Fruit fly (Drosophila melanogaster) whole organism, adult: ENCODE results near the gene CG5567.
"Not testable (repeated sequence)": the region's sequence is repeated elsewhere in the genome, so short reads cannot be mapped to it uniquely, and the experiment has no call there.

Source experiments
- CG11617 ChIP-seq: fragments of 200-800 bp; sonication (Bioruptor generic); optimal IDR thresholded peaks from 2 replicates; lab custom pipeline; 2017; ENCODE audit warnings: mild to moderate bottlenecking, missing biosample characterization, missing genetic modification reagents, missing genetic modification characterization
- CG12768 ChIP-seq: fragments of 200-800 bp; sonication (Bioruptor generic); optimal IDR thresholded peaks from 2 replicates; lab custom pipeline; 2017; ENCODE audit warnings: missing biosample characterization, missing genetic modification characterization, mild to moderate bottlenecking, moderate library complexity, missing genetic modification reagents
- CG14711 ChIP-seq: fragments of 200-800 bp; sonication (Bioruptor generic); optimal IDR thresholded peaks from 2 replicates; lab custom pipeline; 2018; ENCODE audit warnings: missing biosample characterization, mild to moderate bottlenecking, missing genetic modification characterization, moderate library complexity
- CG1620 ChIP-seq: fragments of 200-800 bp; sonication (Bioruptor generic); optimal IDR thresholded peaks from 2 replicates; lab custom pipeline; 2016; ENCODE audit warnings: missing biosample characterization, missing genetic modification characterization
- CG33017 ChIP-seq: fragments of 200-800 bp; sonication (Bioruptor generic); optimal IDR thresholded peaks from 2 replicates; lab custom pipeline; 2018; ENCODE audit warnings: missing biosample characterization, mild to moderate bottlenecking, missing genetic modification characterization, moderate library complexity
- CG5204 ChIP-seq: fragments of 200-800 bp; sonication (Bioruptor generic); optimal IDR thresholded peaks from 2 replicates; lab custom pipeline; 2016; ENCODE audit warnings: missing biosample characterization, missing genetic modification characterization
- CG7045 ChIP-seq: fragments of 200-800 bp; sonication (Bioruptor generic); optimal IDR thresholded peaks from 2 replicates; lab custom pipeline; 2017; ENCODE audit warnings: missing biosample characterization, mild to moderate bottlenecking, missing genetic modification characterization
- CG7101 ChIP-seq: fragments of 200-800 bp; sonication (Bioruptor generic); optimal IDR thresholded peaks from 2 replicates; lab custom pipeline; 2018; ENCODE audit warnings: missing biosample characterization, mild to moderate bottlenecking, missing genetic modification characterization, moderate library complexity
- Clk ChIP-seq: fragments of 200-800 bp; sonication (Bioruptor generic); optimal IDR thresholded peaks from 2 replicates; lab custom pipeline; 2017; ENCODE audit warnings: missing biosample characterization, missing genetic modification characterization
- Crg-1 ChIP-seq: fragments of 200-800 bp; sonication (Bioruptor generic); optimal IDR thresholded peaks from 2 replicates; lab custom pipeline; 2016; ENCODE audit warnings: missing biosample characterization, missing genetic modification characterization
- Hr96 ChIP-seq: fragments of 200-800 bp; sonication (Bioruptor generic); optimal IDR thresholded peaks from 2 replicates; lab custom pipeline; 2016; ENCODE audit warnings: missing biosample characterization, missing genetic modification characterization
- Mnt ChIP-seq: fragments of 200-800 bp; sonication (Bioruptor generic); optimal IDR thresholded peaks from 2 replicates; lab custom pipeline; 2016; ENCODE audit warnings: missing biosample characterization, mild to moderate bottlenecking, missing genetic modification characterization
- bab1 ChIP-seq: fragments of 200-800 bp; sonication (Bioruptor generic); optimal IDR thresholded peaks from 3 replicates; lab custom pipeline; 2019; ENCODE audit warnings: missing biosample characterization, mild to moderate bottlenecking, missing genetic modification characterization, moderate library complexity
- cic ChIP-seq: fragments of 200-800 bp; sonication (Bioruptor generic); optimal IDR thresholded peaks from 2 replicates; lab custom pipeline; 2017; ENCODE audit warnings: missing biosample characterization, mild to moderate bottlenecking, missing genetic modification characterization, moderate library complexity
- cnc ChIP-seq, 2 experiments: fragments of >200 bp; optimal IDR thresholded peaks; 2 replicates each; lab custom pipeline; 2017
- kay ChIP-seq: fragments of 200-800 bp; sonication (Bioruptor generic); peaks from one replicate; lab custom pipeline; 2016; ENCODE audit warnings: missing biosample characterization, missing genetic modification characterization, borderline replicate concordance
- ovo ChIP-seq: fragments of 200-800 bp; sonication (Bioruptor generic); optimal IDR thresholded peaks from 2 replicates; lab custom pipeline; 2016; ENCODE audit warnings: missing biosample characterization, missing genetic modification characterization
- pad ChIP-seq: fragments of 200-800 bp; sonication (Bioruptor generic); optimal IDR thresholded peaks from 3 replicates; lab custom pipeline; 2017; ENCODE audit warnings: missing biosample characterization, missing genetic modification characterization, mild to moderate bottlenecking, moderate library complexity, missing genetic modification reagents
- tj ChIP-seq: fragments of 200-800 bp; sonication (Bioruptor generic); optimal IDR thresholded peaks from 3 replicates; lab custom pipeline; 2017; ENCODE audit warnings: missing biosample characterization, mild to moderate bottlenecking, missing genetic modification characterization, moderate library complexity
- toe ChIP-seq: fragments of 200-800 bp; sonication (Bioruptor generic); optimal IDR thresholded peaks from 2 replicates; lab custom pipeline; 2016; ENCODE audit warnings: missing biosample characterization, missing genetic modification characterization

The CG5567 gene

dm6 chr3L:17858174-17858573 is 14.8 kb upstream of the CG5567 start, which contains the start of gene CG34002:
CG34002 (plus strand) TSS chr3L:17858474.
- TF ChIP-seq CG5204 (GFP tag; lab: Kevin White, UChicago); toe (GFP tag; lab: Kevin White, UChicago); CG33017 (tag; lab: Kevin White, UChicago): not testable (repeated sequence)

- TF ChIP-seq CG33017 (tag; lab: Kevin White, UChicago) (peak; percentile 80), kay (GFP tag; lab: Kevin White, UChicago) (no peak), bab1 (GFP tag; lab: Kevin White, UChicago) (peak; percentile 77), Mnt (GFP tag; lab: Kevin White, UChicago) (peak; percentile 57), CG1620 (GFP tag; lab: Kevin White, UChicago) (peak; percentile 3), CG12768 (GFP tag; lab: Kevin White, UChicago) (peak; percentile 74), CG5204 (GFP tag; lab: Kevin White, UChicago) (peak; percentile 54), ovo (GFP tag; lab: Kevin White, UChicago) (peak; percentile 16), tj (peak; percentile 64), cic (GFP tag; lab: Kevin White, UChicago) (no peak), cnc (optimal IDR thresholded peaks at IDR 0.05; lab: Kevin White, UChicago) (no peak), toe (GFP tag; lab: Kevin White, UChicago) (peak; percentile 61), CG7045 (GFP tag; lab: Kevin White, UChicago) (peak; percentile 81), Clk (peak; percentile 7), Crg-1 (GFP tag; lab: Kevin White, UChicago) (peak; percentile 32), CG11617 (GFP tag; lab: Kevin White, UChicago) (peak; percentile 92), CG7101 (peak; percentile 82), Hr96 (peak; percentile 56), CG14711 (tag; lab: Kevin White, UChicago) (peak; percentile 95), pad (GFP tag; lab: Kevin White, UChicago) (peak; percentile 73)
Observed at dm6 chr3L:17856655-17857479, 13.5 kb upstream of the CG5567 start, which contains the start of gene CG5535. CG5535 (minus strand) TSS chr3L:17856794.

- TF ChIP-seq bab1 (GFP tag; lab: Kevin White, UChicago) (peak; percentile 35), CG1620 (GFP tag; lab: Kevin White, UChicago) (no peak), CG14711 (tag; lab: Kevin White, UChicago) (no peak)
Observed at dm6 chr3L:17849517-17849916, 6.2 kb upstream of the CG5567 start, which contains the start of gene TrpRS-m. TrpRS-m (plus strand) TSS chr3L:17849727.

dm6 chr3L:17846982-17847355 is 3.6 kb upstream of the CG5567 start:
- peak; percentile 13 for TF ChIP-seq CG11617 (GFP tag; lab: Kevin White, UChicago)
- TF ChIP-seq tj: no peak
- peak; percentile 57 for TF ChIP-seq Hr96
- peak; percentile 2 for TF ChIP-seq Mnt (GFP tag; lab: Kevin White, UChicago)
- TF ChIP-seq cic (GFP tag; lab: Kevin White, UChicago): no peak
- peak; percentile 20 for TF ChIP-seq CG7045 (GFP tag; lab: Kevin White, UChicago)
- peak; percentile 55 for TF ChIP-seq toe (GFP tag; lab: Kevin White, UChicago)
- TF ChIP-seq bab1 (GFP tag; lab: Kevin White, UChicago): peak; percentile 27
- no peak for TF ChIP-seq Clk

- TF ChIP-seq ovo (GFP tag; lab: Kevin White, UChicago) (no peak), CG12768 (GFP tag; lab: Kevin White, UChicago) (no peak), CG7101 (peak; percentile 41), Clk (no peak), cic (GFP tag; lab: Kevin White, UChicago) (peak; percentile 50), Mnt (GFP tag; lab: Kevin White, UChicago) (peak; percentile 58), cnc (optimal IDR thresholded peaks at IDR 0.05; lab: Kevin White, UChicago) (no peak), CG1620 (GFP tag; lab: Kevin White, UChicago) (no peak), Hr96 (no peak), CG7045 (GFP tag; lab: Kevin White, UChicago) (no peak), toe (GFP tag; lab: Kevin White, UChicago) (no peak), CG5204 (GFP tag; lab: Kevin White, UChicago) (no peak), bab1 (GFP tag; lab: Kevin White, UChicago) (peak; percentile 78), Crg-1 (GFP tag; lab: Kevin White, UChicago) (no peak), CG14711 (tag; lab: Kevin White, UChicago) (peak; percentile 38), CG33017 (tag; lab: Kevin White, UChicago) (peak; percentile 26), CG11617 (GFP tag; lab: Kevin White, UChicago) (no peak), kay (GFP tag; lab: Kevin White, UChicago) (no peak), pad (GFP tag; lab: Kevin White, UChicago) (peak; percentile 8), tj (peak; percentile 31)
Observed at dm6 chr3L:17846169-17846981, 3.0 kb upstream of the CG5567 start, which contains the start of the genes MED19 and CG7430. MED19 (minus strand) TSS chr3L:17846501. CG7430 (plus strand) TSS chr3L:17846916.
